Fruit fly (Drosophila melanogaster): ENCODE results near the gene Ptp61F.
A peak's percentile ranks its signal among the peaks of the same experiment; 100 is the strongest.

Gene Ptp61F

dm6 chr3L:1464465-1464864, 10.6 kb downstream of the Ptp61F start (continued):
- peak; percentile 53 for TF ChIP-seq dac (GFP tag; optimal IDR thresholded peaks at IDR 0.05)
- peak; percentile 67 for TF ChIP-seq OdsH (GFP tag; optimal IDR thresholded peaks at IDR 0.05)
- TF ChIP-seq Gug (GFP tag; IDR thresholded peaks at IDR 0.05), result peak; percentile 47; the same call in 1 of the 2 replicates
- TF ChIP-seq CG11294 (GFP tag; IDR thresholded peaks at IDR 0.05), result peak; percentile 40; the same call in 1 of the 2 replicates
- no peak for TF ChIP-seq CG11762 (GFP tag; optimal IDR thresholded peaks at IDR 0.05; ENCODE audit: insufficient read depth)
- TF ChIP-seq CG3032 (tag; optimal IDR thresholded peaks at IDR 0.05), result peak; percentile 46
- TF ChIP-seq Blimp-1 (GFP tag; optimal IDR thresholded peaks at IDR 0.05), result no peak
- peak; percentile 1 for TF ChIP-seq Ets96B (tag; optimal IDR thresholded peaks at IDR 0.05)

dm6 chr3L:1463547-1463946, 11.5 kb downstream of the Ptp61F start, which contains the start of gene rho:
TSS of gene rho (plus strand) at chr3L:1463811.
- TF ChIP-seq CG10669 (GFP tag; optimal IDR thresholded peaks at IDR 0.05), result peak; percentile 17
- TF ChIP-seq dac (GFP tag; optimal IDR thresholded peaks at IDR 0.05), result no peak
- TF ChIP-seq CG6163 (GFP tag; IDR thresholded peaks at IDR 0.05), result peak; percentile 67; the same call in 1 of the 3 replicates
- peak; percentile 12 for TF ChIP-seq Lpt (GFP tag; optimal IDR thresholded peaks at IDR 0.05)
- TF ChIP-seq esn (GFP tag; optimal IDR thresholded peaks at IDR 0.05), result peak; percentile 10
- TF ChIP-seq eg (GFP tag; IDR thresholded peaks at IDR 0.05), result peak; percentile 71; the same call in 2 of the 3 replicates
- TF ChIP-seq CG3032 (tag; optimal IDR thresholded peaks at IDR 0.05), result peak; percentile 14
- TF ChIP-seq CG11294 (GFP tag; IDR thresholded peaks at IDR 0.05), result peak; percentile 19; the same call in 1 of the 2 replicates
- TF ChIP-seq CG11762 (GFP tag; optimal IDR thresholded peaks at IDR 0.05; ENCODE audit: insufficient read depth), result no peak
- no peak for TF ChIP-seq CG11902 (GFP tag; optimal IDR thresholded peaks at IDR 0.05)
- peak; percentile 59 to 74 for TF ChIP-seq ss (GFP tag; optimal IDR thresholded peaks at IDR 0.05)
- peak; percentile 57 for TF ChIP-seq CG9139 (GFP tag; optimal IDR thresholded peaks at IDR 0.05)
- peak; percentile 14 for TF ChIP-seq Blimp-1 (GFP tag; optimal IDR thresholded peaks at IDR 0.05)
- TF ChIP-seq Eip78C (GFP tag), result peak; percentile 71
- TF ChIP-seq Smox (GFP tag; optimal IDR thresholded peaks at IDR 0.05), result no peak
- peak; percentile 34 for TF ChIP-seq CG3919 (GFP tag; optimal IDR thresholded peaks at IDR 0.05)
- peak; percentile 11 for TF ChIP-seq CG32006 (GFP tag; optimal IDR thresholded peaks at IDR 0.05)
- TF ChIP-seq Sox14 (GFP tag; optimal IDR thresholded peaks at IDR 0.05), result peak; percentile 29
- TF ChIP-seq CG6854 (GFP tag; optimal IDR thresholded peaks at IDR 0.05), result peak; percentile 69
- TF ChIP-seq fd85E (GFP tag; optimal IDR thresholded peaks at IDR 0.05), result no peak
- no peak for TF ChIP-seq cyc (GFP tag; optimal IDR thresholded peaks at IDR 0.05)
- TF ChIP-seq CG15336 (GFP tag; IDR thresholded peaks at IDR 0.05), result peak; percentile 60
- TF ChIP-seq salr (GFP tag; optimal IDR thresholded peaks at IDR 0.05), result no peak
- TF ChIP-seq CG1621 (tag; optimal IDR thresholded peaks at IDR 0.05), result peak; percentile 59
- no peak for TF ChIP-seq Ets21C (GFP tag; optimal IDR thresholded peaks at IDR 0.05)
- TF ChIP-seq vri (GFP tag; optimal IDR thresholded peaks at IDR 0.05), result no peak
- TF ChIP-seq CG10631 (GFP tag; optimal IDR thresholded peaks at IDR 0.05), result no peak
- TF ChIP-seq Met (GFP tag; optimal IDR thresholded peaks at IDR 0.05), result no peak
- TF ChIP-seq dsx (GFP tag; optimal IDR thresholded peaks at IDR 0.05; ENCODE audit: poor library complexity, severe bottlenecking), result peak; percentile 85
- peak; percentile 15 for TF ChIP-seq pdm3 (GFP tag; optimal IDR thresholded peaks at IDR 0.05)
- no peak for TF ChIP-seq fkh (GFP tag; optimal IDR thresholded peaks at IDR 0.05)
- peak; percentile 39 for TF ChIP-seq net (GFP tag; optimal IDR thresholded peaks at IDR 0.05)
- peak; percentile 7 for TF ChIP-seq lz (GFP tag; optimal IDR thresholded peaks at IDR 0.05)
- peak; percentile 27 for TF ChIP-seq CG16779 (tag; optimal IDR thresholded peaks at IDR 0.05)
- TF ChIP-seq CG31627 (GFP tag; optimal IDR thresholded peaks at IDR 0.05), result no peak
- TF ChIP-seq CG6276 (GFP tag; optimal IDR thresholded peaks at IDR 0.05), result no peak

dm6 chr3L:1461831-1462230, 13.2 kb downstream of the Ptp61F start:
- TF ChIP-seq CG10631 (GFP tag; optimal IDR thresholded peaks at IDR 0.05) (no peak), Sox102F (GFP tag; optimal IDR thresholded peaks at IDR 0.05) (no peak), Sox14 (GFP tag; optimal IDR thresholded peaks at IDR 0.05) (no peak), dac (GFP tag; optimal IDR thresholded peaks at IDR 0.05) (no peak), CG16779 (tag; optimal IDR thresholded peaks at IDR 0.05) (no peak), CG31627 (GFP tag; optimal IDR thresholded peaks at IDR 0.05) (no peak), CG6854 (GFP tag; optimal IDR thresholded peaks at IDR 0.05) (no peak), CG9139 (GFP tag; optimal IDR thresholded peaks at IDR 0.05) (no peak), achi (GFP tag; optimal IDR thresholded peaks at IDR 0.05) (no peak), lz (GFP tag; optimal IDR thresholded peaks at IDR 0.05) (no peak), esn (GFP tag; optimal IDR thresholded peaks at IDR 0.05) (no peak), CG11294 (GFP tag; IDR thresholded peaks at IDR 0.05) (no peak), CG1621 (tag; optimal IDR thresholded peaks at IDR 0.05) (no peak), CG34406 (GFP tag; optimal IDR thresholded peaks at IDR 0.05) (no peak), Sox15 (GFP tag; optimal IDR thresholded peaks at IDR 0.05) (no peak)
